Worm (Caenorhabditis elegans) whole organism, young adult: Measurements from ENCODE around the gene E04F6.15.
A peak's percentile ranks its signal among the peaks of the same experiment; 100 is the strongest.

Experiments used
- B0035.1 ChIP-seq: sonication (generic microtip); optimal IDR thresholded peaks from 2 replicates; lab custom pipeline; 2016; ENCODE audit warnings: missing genetic modification characterization, mild to moderate bottlenecking, missing compliant biosample characterization, missing genotype, missing genetic modification reagents
- B0336.3 ChIP-seq: fragments of 200-800 bp; sonication (Bioruptor generic); IDR thresholded peaks from 2 replicates; pipeline ENCODE4 v1.3.6; 2022; ENCODE audit warnings: missing genetic modification characterization, missing compliant biosample characterization
- C06A6.2 ChIP-seq: fragments of 200-800 bp; sonication (Bioruptor generic); conservative IDR thresholded peaks from 2 replicates; pipeline ENCODE4 v1.3.6; 2022; ENCODE audit warnings: missing genetic modification characterization, missing compliant biosample characterization
- C17E4.6 ChIP-seq: fragments of 200-800 bp; sonication (Bioruptor generic); IDR thresholded peaks from 2 replicates; pipeline ENCODE4 v1.3.6; 2022; ENCODE audit warnings: missing genetic modification reagents, missing genetic modification characterization, missing compliant biosample characterization
- F33H1.4 ChIP-seq: fragments of 200-800 bp; sonication (Bioruptor generic); IDR thresholded peaks from 2 replicates; pipeline ENCODE4 v1.3.6; 2022; ENCODE audit warnings: missing genetic modification reagents, missing genetic modification characterization, missing compliant biosample characterization
- F37B4.10 ChIP-seq: fragments of 200-800 bp; sonication (Bioruptor generic); IDR thresholded peaks from 2 replicates; pipeline ENCODE4 v1.3.6; 2022; ENCODE audit warnings: missing genetic modification characterization, missing compliant biosample characterization
- F39B2.1 ChIP-seq: fragments of 200-800 bp; sonication (Bioruptor generic); IDR thresholded peaks from 2 replicates; pipeline ENCODE4 v1.3.6; 2022; ENCODE audit warnings: missing genetic modification reagents, missing genetic modification characterization, missing compliant biosample characterization
- F55B11.4 ChIP-seq: sonication (generic microtip); optimal IDR thresholded peaks from 2 replicates; lab custom pipeline; 2016; ENCODE audit warnings: missing compliant biosample characterization, missing genetic modification characterization, borderline replicate concordance; ENCODE audit not compliant: insufficient read depth
- Y53F4B.3 ChIP-seq: fragments of 200-800 bp; sonication (Bioruptor generic); IDR thresholded peaks from 2 replicates; pipeline ENCODE4 v1.3.6; 2022; ENCODE audit warnings: missing genetic modification reagents, missing genetic modification characterization, missing compliant biosample characterization
- Y53G8AR.9 ChIP-seq: fragments of 200-800 bp; sonication (Bioruptor generic); conservative IDR thresholded peaks from 2 replicates; pipeline ENCODE4 v1.3.6; 2022; ENCODE audit warnings: missing genetic modification reagents, missing genetic modification characterization, missing compliant biosample characterization
- Y67H2A.10 ChIP-seq: fragments of 200-800 bp; sonication (Bioruptor generic); conservative IDR thresholded peaks from 2 replicates; pipeline ENCODE4 v1.3.6; 2022; ENCODE audit warnings: missing genetic modification reagents, missing genetic modification characterization, missing compliant biosample characterization
- Y95B8A.8 ChIP-seq: fragments of 200-800 bp; sonication (Bioruptor generic); IDR thresholded peaks from 2 replicates; pipeline ENCODE4 v1.3.6; 2022; ENCODE audit warnings: missing genetic modification reagents, missing genetic modification characterization, missing compliant biosample characterization
- ZK185.1 ChIP-seq: sonication (generic microtip); optimal IDR thresholded peaks from 2 replicates; lab custom pipeline; 2016; ENCODE audit warnings: mild to moderate bottlenecking, missing genetic modification characterization, missing compliant biosample characterization; ENCODE audit not compliant: poor library complexity, severe bottlenecking
- ama-1 ChIP-seq, 3 experiments: fragments of 150-350 bp in 1 of 3; sonication (generic microtip) in 2 of 3; optimal IDR thresholded peaks; 2 replicates each; lab custom pipeline; 2014 to 2018; ENCODE audit warnings: missing biosample characterization in 2 of 3, missing genetic modification characterization in 2 of 3, missing genetic modification reagents in 2 of 3
- cebp-2 ChIP-seq: fragments of 200-800 bp; sonication (Bioruptor generic); IDR thresholded peaks from 2 replicates; pipeline ENCODE4 v1.3.6; 2022; ENCODE audit warnings: missing genetic modification characterization, missing compliant biosample characterization
- ceh-27 ChIP-seq: fragments of 200-800 bp; sonication (Bioruptor generic); optimal IDR thresholded peaks from 2 replicates; lab custom pipeline; 2018; ENCODE audit warnings: mild to moderate bottlenecking, missing genetic modification characterization, moderate library complexity, missing compliant biosample characterization
- ceh-40 ChIP-seq: fragments of 200-800 bp; sonication (Bioruptor generic); IDR thresholded peaks from 2 replicates; pipeline ENCODE4 v1.3.6; 2022; ENCODE audit warnings: missing genetic modification characterization, missing compliant biosample characterization
- chd-7 ChIP-seq: sonication (generic microtip); optimal IDR thresholded peaks from 2 replicates; lab custom pipeline; 2016; ENCODE audit warnings: mild to moderate bottlenecking, missing genetic modification characterization, moderate library complexity, missing compliant biosample characterization
- dox-1 ChIP-seq: fragments of 200-800 bp; sonication (Bioruptor generic); IDR thresholded peaks from 2 replicates; pipeline ENCODE4 v1.3.6; 2022; ENCODE audit warnings: missing genetic modification reagents, missing genetic modification characterization, missing compliant biosample characterization
- dpl-1 ChIP-seq: fragments of 150-350 bp; optimal IDR thresholded peaks from 2 replicates; lab custom pipeline; 2014; ENCODE audit warnings: missing biosample characterization, missing genetic modification reagents, missing genetic modification characterization
- ekl-4 ChIP-seq: fragments of 200-800 bp; sonication (Bioruptor generic); IDR thresholded peaks from 2 replicates; pipeline ENCODE4 v1.3.6; 2022; ENCODE audit warnings: missing genetic modification reagents, missing genetic modification characterization, missing compliant biosample characterization
- him-1 ChIP-seq: sonication (generic microtip); optimal IDR thresholded peaks from 2 replicates; lab custom pipeline; 2016; ENCODE audit warnings: missing genotype, missing genetic modification reagents, missing genetic modification characterization, missing compliant biosample characterization
- hmg-1.2 ChIP-seq: fragments of 200-800 bp; sonication (Bioruptor generic); IDR thresholded peaks from 2 replicates; pipeline ENCODE4 v1.3.6; 2022; ENCODE audit warnings: missing genetic modification reagents, missing genetic modification characterization, missing compliant biosample characterization
- hsf-1 ChIP-seq: fragments of 200-800 bp; sonication (Bioruptor generic); IDR thresholded peaks from 2 replicates; pipeline ENCODE4 v1.3.6; 2022; ENCODE audit warnings: missing genetic modification reagents, missing genetic modification characterization, missing compliant biosample characterization
- let-607 ChIP-seq, 2 experiments: fragments of 200-800 bp in 1 of 2; sonication (Bioruptor generic) in 1 of 2; sonication (generic microtip) in 1 of 2; optimal IDR thresholded peaks; 2 replicates each; lab custom pipeline; 2016 to 2018; ENCODE audit warnings: mild to moderate bottlenecking in 2 of 2, missing compliant biosample characterization in 2 of 2, missing genetic modification characterization in 2 of 2, moderate library complexity in 2 of 2, missing genotype in 1 of 2
- lin-35 ChIP-seq, 3 experiments: fragments of 150-350 bp in 2 of 3; sonication (generic microtip) in 1 of 3; optimal IDR thresholded peaks; 2 replicates each; lab custom pipeline; 2014 to 2018; ENCODE audit warnings: missing biosample characterization in 3 of 3, missing genetic modification characterization in 3 of 3, missing genetic modification reagents in 3 of 3
- lin-40 ChIP-seq: sonication (generic microtip); optimal IDR thresholded peaks from 2 replicates; lab custom pipeline; 2016; ENCODE audit warnings: missing genetic modification characterization, mild to moderate bottlenecking, missing compliant biosample characterization, missing genotype, missing genetic modification reagents
- lsl-1 ChIP-seq: fragments of 200-800 bp; sonication (Bioruptor generic); optimal IDR thresholded peaks from 2 replicates; lab custom pipeline; 2018; ENCODE audit warnings: mild to moderate bottlenecking, missing genetic modification characterization, moderate library complexity, missing compliant biosample characterization
- madf-3 ChIP-seq: fragments of 200-800 bp; sonication (Bioruptor generic); IDR thresholded peaks from 2 replicates; pipeline ENCODE4 v1.3.6; 2022; ENCODE audit warnings: missing genetic modification reagents, missing genetic modification characterization, missing compliant biosample characterization
- mcd-1 ChIP-seq: fragments of 200-800 bp; sonication (Bioruptor generic); IDR thresholded peaks from 2 replicates; pipeline ENCODE4 v1.3.6; 2022; ENCODE audit warnings: missing genetic modification reagents, missing genetic modification characterization, missing compliant biosample characterization
- nfya-1 ChIP-seq: sonication (generic microtip); optimal IDR thresholded peaks from 2 replicates; lab custom pipeline; 2017; ENCODE audit warnings: antibody characterized with exemption, missing compliant biosample characterization, missing genetic modification characterization, borderline replicate concordance; ENCODE audit not compliant: insufficient read depth
- nhr-27 ChIP-seq: fragments of 200-800 bp; sonication (Bioruptor generic); optimal IDR thresholded peaks from 2 replicates; lab custom pipeline; 2018; ENCODE audit warnings: mild to moderate bottlenecking, missing genetic modification characterization, moderate library complexity, missing compliant biosample characterization
- nhr-80 ChIP-seq: sonication (generic microtip); optimal IDR thresholded peaks from 2 replicates; lab custom pipeline; 2016; ENCODE audit warnings: missing genetic modification characterization, missing compliant biosample characterization
- pbrm-1 ChIP-seq: fragments of 200-800 bp; sonication (Bioruptor generic); IDR thresholded peaks from 2 replicates; pipeline ENCODE4 v1.3.6; 2022; ENCODE audit warnings: missing genetic modification reagents, missing genetic modification characterization, missing compliant biosample characterization
- rpc-1 ChIP-seq, 2 experiments: fragments of 150-350 bp in 1 of 2; sonication (generic microtip) in 1 of 2; optimal IDR thresholded peaks; 2 replicates each; lab custom pipeline; 2014 to 2018; ENCODE audit warnings: missing biosample characterization in 1 of 2, missing genetic modification characterization in 1 of 2, missing genetic modification reagents in 1 of 2, missing genotype in 1 of 2
- snpc-1.1 ChIP-seq: sonication (generic microtip); optimal IDR thresholded peaks from 2 replicates; lab custom pipeline; 2017; ENCODE audit warnings: missing genetic modification characterization, mild to moderate bottlenecking, missing compliant biosample characterization, antibody characterized with exemption, moderate library complexity, missing genotype, missing genetic modification reagents; ENCODE audit not compliant: insufficient read depth
- snpc-3.4 ChIP-seq: sonication (generic microtip); optimal IDR thresholded peaks from 2 replicates; lab custom pipeline; 2017; ENCODE audit warnings: missing genetic modification characterization, mild to moderate bottlenecking, missing compliant biosample characterization, antibody characterized with exemption, moderate library complexity, missing genotype, missing genetic modification reagents
- snpc-4 ChIP-seq, 5 experiments: fragments of 150-350 bp in 1 of 5; sonication (generic microtip) in 4 of 5; optimal IDR thresholded peaks; 2 replicates each; lab custom pipeline; 2014 to 2018; ENCODE audit warnings: missing genetic modification characterization in 5 of 5, missing biosample characterization in 3 of 5, antibody characterized with exemption in 2 of 5, mild to moderate bottlenecking in 2 of 5, missing compliant biosample characterization in 2 of 5, missing genotype in 2 of 5, moderate library complexity in 2 of 5, missing genetic modification reagents in 1 of 5
- tbp1 ChIP-seq: fragments of 200-800 bp; sonication (Bioruptor generic); optimal IDR thresholded peaks from 2 replicates; lab custom pipeline; 2018; ENCODE audit warnings: mild to moderate bottlenecking, missing genetic modification characterization, missing compliant biosample characterization
- ztf-3 ChIP-seq: fragments of 200-800 bp; sonication (Bioruptor generic); optimal IDR thresholded peaks from 2 replicates; lab custom pipeline; 2018; ENCODE audit warnings: mild to moderate bottlenecking, missing genetic modification characterization, missing compliant biosample characterization
- ztf-6 ChIP-seq: fragments of 200-800 bp; sonication (Bioruptor generic); IDR thresholded peaks from 2 replicates; pipeline ENCODE4 v1.3.6; 2022; ENCODE audit warnings: missing genetic modification reagents, missing genetic modification characterization, missing compliant biosample characterization

The E04F6.15 gene

DNA sequence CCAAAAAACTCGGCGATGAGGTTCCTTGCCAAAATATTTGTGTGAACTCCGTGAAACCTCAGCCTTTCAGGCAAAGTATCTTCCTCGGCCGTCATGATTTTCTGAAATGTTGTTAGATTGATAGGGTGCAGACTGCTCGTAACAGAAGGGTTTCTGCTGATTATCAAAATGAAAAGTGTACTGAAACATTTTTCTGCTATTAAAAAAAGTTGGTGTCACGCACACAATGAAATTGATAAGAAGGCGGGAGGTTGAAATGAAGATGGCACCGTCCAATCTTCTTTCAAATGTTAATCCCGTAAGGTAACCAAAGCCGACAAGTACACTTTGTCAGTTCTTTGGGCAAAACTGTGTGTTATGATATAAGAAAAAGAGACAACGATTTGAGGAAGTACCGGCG, 26.9 kb upstream of the E04F6.15 start:
- TF ChIP-seq him-1 (tag; lab: Kevin White, UChicago): no peak
- no peak for TF ChIP-seq dpl-1 (GFP tag; lab: Kevin White, UChicago)
- no peak for TF ChIP-seq snpc-3.4 (tag; lab: Kevin White, UChicago)
- peak; percentile 2 for TF ChIP-seq tbp1 (GFP tag; lab: Kevin White, UChicago)
- no peak for TF ChIP-seq B0035.1 (tag; lab: Kevin White, UChicago)
- TF ChIP-seq F37B4.10 (GFP tag; lab: Robert Waterston, UW): 0 out of 2 replicates have a peak, but pooled peaks have one; percentile 64
- no peak for TF ChIP-seq ekl-4 (GFP tag; lab: Robert Waterston, UW)
- TF ChIP-seq dox-1 (GFP tag; lab: Robert Waterston, UW): 0 out of 2 replicates have a peak, but pooled peaks have one; percentile 32
- no peak for TF ChIP-seq ZK185.1
- no peak for TF ChIP-seq ztf-3 (GFP tag; lab: Kevin White, UChicago)
- no peak for TF ChIP-seq nfya-1
- no peak for TF ChIP-seq chd-7 (tag; lab: Kevin White, UChicago)
- TF ChIP-seq F33H1.4: no peak
- TF ChIP-seq lsl-1 (GFP tag; lab: Kevin White, UChicago): no peak
- no peak for TF ChIP-seq madf-3 (GFP tag; lab: Robert Waterston, UW)
- TF ChIP-seq hsf-1 (GFP tag; lab: Robert Waterston, UW): no peak
- TF ChIP-seq ceh-27 (GFP tag; lab: Kevin White, UChicago): no peak
- peak; percentile 83 for TF ChIP-seq nhr-80
- peak in 1 of 2 experiments; percentile 40 for TF ChIP-seq let-607 (tag; optimal IDR thresholded peaks at IDR 0.05; lab: Kevin White, UChicago)
- no peak for TF ChIP-seq lin-35 (GFP tag; optimal IDR thresholded peaks at IDR 0.05; lab: Kevin White, UChicago)
- TF ChIP-seq C06A6.2 (GFP tag; lab: Robert Waterston, UW): no peak
- TF ChIP-seq hmg-1.2 (GFP tag; lab: Robert Waterston, UW): no peak
- TF ChIP-seq mcd-1 (GFP tag; lab: Robert Waterston, UW): no peak
- no peak for TF ChIP-seq Y67H2A.10
- TF ChIP-seq B0336.3 (GFP tag; lab: Robert Waterston, UW): no peak
- TF ChIP-seq pbrm-1 (GFP tag; lab: Robert Waterston, UW): no peak
- TF ChIP-seq rpc-1 (optimal IDR thresholded peaks at IDR 0.05; lab: Kevin White, UChicago): no peak
- no peak for TF ChIP-seq rpc-1 (tag; optimal IDR thresholded peaks at IDR 0.05; lab: Kevin White, UChicago)
- no peak for TF ChIP-seq lin-40 (tag; lab: Kevin White, UChicago)

DNA sequence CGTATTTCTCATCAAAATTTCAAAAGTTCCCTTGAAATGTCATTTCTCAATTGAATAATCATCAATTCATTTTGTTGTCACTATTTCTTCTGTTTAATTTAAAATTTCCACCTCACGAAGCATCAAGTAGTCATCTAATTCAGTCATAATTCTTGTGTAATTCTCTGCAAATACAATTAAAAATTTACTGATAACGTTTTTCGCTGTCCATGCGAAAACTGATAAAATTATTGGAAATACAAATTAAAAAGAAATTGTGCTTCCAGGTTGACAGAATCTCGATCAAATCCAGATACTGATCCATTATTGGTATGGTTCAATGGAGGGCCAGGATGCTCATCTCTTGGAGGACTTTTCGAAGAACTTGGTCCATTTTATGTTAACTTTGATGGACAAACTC, 23.2 kb upstream of the E04F6.15 start:
- no peak for TF ChIP-seq cebp-2 (GFP tag; lab: Robert Waterston, UW)
- TF ChIP-seq nhr-80: peak; percentile 28

DNA sequence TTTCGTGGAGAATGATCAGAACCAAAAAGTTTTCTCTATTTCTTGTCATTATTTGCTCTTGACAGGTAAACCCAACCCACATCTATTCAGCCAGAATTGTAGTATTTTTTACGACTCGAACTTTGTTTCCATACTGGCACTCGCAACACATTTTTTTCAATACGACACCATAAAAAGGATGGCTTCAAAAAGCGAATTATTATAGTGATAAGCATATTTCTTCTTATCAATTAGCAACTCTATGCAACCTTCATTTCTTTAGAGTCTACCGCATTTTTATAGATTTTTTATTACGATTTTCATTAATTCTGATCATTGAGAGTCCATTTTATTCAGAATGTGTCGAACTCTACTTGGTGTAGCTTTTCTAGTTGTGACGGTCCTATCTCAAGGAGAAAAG, 22.4 kb upstream of the E04F6.15 start, which contains the start of gene ctsa-3.1:
ctsa-3.1 (plus strand) TSS at position 337 of the 400 bp plus-strand sequence.
- TF ChIP-seq nhr-80: peak; percentile 52
- no peak for TF ChIP-seq nhr-27 (tag; lab: Kevin White, UChicago)

DNA sequence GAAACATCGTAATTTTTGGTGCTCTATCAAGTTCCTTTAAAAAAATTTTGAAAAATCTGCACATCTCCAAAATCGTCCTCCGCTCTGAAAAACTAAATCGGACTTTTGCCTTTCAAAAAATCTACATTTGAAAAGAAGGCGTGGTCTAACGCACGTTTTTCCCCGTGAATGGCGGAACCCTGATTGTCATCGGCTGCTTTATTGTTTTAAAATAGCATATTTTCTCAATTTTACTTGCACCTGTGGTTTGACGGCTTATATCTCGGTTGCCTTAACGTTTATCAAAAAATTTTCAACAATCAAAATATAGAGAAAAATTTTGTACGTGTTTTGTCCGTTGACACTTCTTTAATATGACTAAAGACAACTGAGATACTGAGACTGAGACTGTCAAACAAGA, 21.9 kb upstream of the E04F6.15 start:
- TF ChIP-seq snpc-3.4 (tag; lab: Kevin White, UChicago): peak; percentile 15
- TF ChIP-seq tbp1 (GFP tag; lab: Kevin White, UChicago): peak; percentile 68
- no peak for TF ChIP-seq Y53F4B.3 (GFP tag; lab: Robert Waterston, UW)
- TF ChIP-seq ceh-40 (GFP tag; lab: Robert Waterston, UW): no peak
- TF ChIP-seq Y53G8AR.9: no peak
- TF ChIP-seq ceh-27 (GFP tag; lab: Kevin White, UChicago): no peak
- peak; percentile 76 for TF ChIP-seq hmg-1.2 (GFP tag; lab: Robert Waterston, UW)
- TF ChIP-seq F39B2.1 (GFP tag; lab: Robert Waterston, UW): no peak
- TF ChIP-seq snpc-4 (GFP tag; optimal IDR thresholded peaks at IDR 0.05; lab: Kevin White, UChicago): peak; percentile 81
- TF ChIP-seq snpc-4 (tag; optimal IDR thresholded peaks at IDR 0.05; lab: Kevin White, UChicago): peak; percentile 90 to 93 (median 91)
- TF ChIP-seq C17E4.6 (GFP tag; lab: Robert Waterston, UW): no peak
- TF ChIP-seq Y95B8A.8 (GFP tag; lab: Robert Waterston, UW): no peak
- TF ChIP-seq B0336.3 (GFP tag; lab: Robert Waterston, UW): no peak
- no peak for TF ChIP-seq F55B11.4 (tag; lab: Kevin White, UChicago)
- TF ChIP-seq snpc-1.1 (tag; lab: Kevin White, UChicago): peak; percentile 89
- TF ChIP-seq him-1 (tag; lab: Kevin White, UChicago): peak; percentile 35
- TF ChIP-seq ama-1 (optimal IDR thresholded peaks at IDR 0.05; lab: Kevin White, UChicago): no peak
- TF ChIP-seq ama-1 (GFP tag; optimal IDR thresholded peaks at IDR 0.05; lab: Kevin White, UChicago): no peak
- TF ChIP-seq hsf-1 (GFP tag; lab: Robert Waterston, UW): no peak
- no peak for TF ChIP-seq ztf-6 (GFP tag; lab: Robert Waterston, UW)
